Worm (Caenorhabditis elegans): ENCODE measurements around the gene ZC239.20.

ce11 chrII:3208679-3209078 is 2.4 kb upstream of the ZC239.20 start, which contains the start of gene sdz-35:
- TF ChIP-seq nfya-2 (GFP tag; IDR thresholded peaks at IDR 0.05) (no peak), B0035.1 (tag; optimal IDR thresholded peaks at IDR 0.05) (no peak), egl-44 (GFP tag; IDR thresholded peaks at IDR 0.05) (no peak), F33H1.4 (GFP tag; IDR thresholded peaks at IDR 0.05) (no peak), nhr-80 (tag; optimal IDR thresholded peaks at IDR 0.05) (no peak), F49E8.2 (tag; optimal IDR thresholded peaks at IDR 0.05; ENCODE audit: insufficient read depth) (no peak), snpc-4 (GFP tag; optimal IDR thresholded peaks at IDR 0.05) (no peak), snpc-4 (tag; optimal IDR thresholded peaks at IDR 0.05) (no peak), C17E4.6 (GFP tag; IDR thresholded peaks at IDR 0.05) (no peak)
